Fruit fly (Drosophila melanogaster) whole organism, adult: ENCODE results near the gene Myc.

Source experiments
- CG12768 ChIP-seq: fragments of 200-800 bp; sonication (Bioruptor generic); optimal IDR thresholded peaks from 2 replicates; lab custom pipeline; 2017; ENCODE audit warnings: missing biosample characterization, missing genetic modification characterization, mild to moderate bottlenecking, moderate library complexity, missing genetic modification reagents
- CG14711 ChIP-seq: fragments of 200-800 bp; sonication (Bioruptor generic); optimal IDR thresholded peaks from 2 replicates; lab custom pipeline; 2018; ENCODE audit warnings: missing biosample characterization, mild to moderate bottlenecking, missing genetic modification characterization, moderate library complexity
- CG1620 ChIP-seq: fragments of 200-800 bp; sonication (Bioruptor generic); optimal IDR thresholded peaks from 2 replicates; lab custom pipeline; 2016; ENCODE audit warnings: missing biosample characterization, missing genetic modification characterization
- CG33017 ChIP-seq: fragments of 200-800 bp; sonication (Bioruptor generic); optimal IDR thresholded peaks from 2 replicates; lab custom pipeline; 2018; ENCODE audit warnings: missing biosample characterization, mild to moderate bottlenecking, missing genetic modification characterization, moderate library complexity
- CG5204 ChIP-seq: fragments of 200-800 bp; sonication (Bioruptor generic); optimal IDR thresholded peaks from 2 replicates; lab custom pipeline; 2016; ENCODE audit warnings: missing biosample characterization, missing genetic modification characterization
- CG7045 ChIP-seq: fragments of 200-800 bp; sonication (Bioruptor generic); optimal IDR thresholded peaks from 2 replicates; lab custom pipeline; 2017; ENCODE audit warnings: missing biosample characterization, mild to moderate bottlenecking, missing genetic modification characterization
- CG7101 ChIP-seq: fragments of 200-800 bp; sonication (Bioruptor generic); optimal IDR thresholded peaks from 2 replicates; lab custom pipeline; 2018; ENCODE audit warnings: missing biosample characterization, mild to moderate bottlenecking, missing genetic modification characterization, moderate library complexity
- Clk ChIP-seq: fragments of 200-800 bp; sonication (Bioruptor generic); optimal IDR thresholded peaks from 2 replicates; lab custom pipeline; 2017; ENCODE audit warnings: missing biosample characterization, missing genetic modification characterization
- Crg-1 ChIP-seq: fragments of 200-800 bp; sonication (Bioruptor generic); optimal IDR thresholded peaks from 2 replicates; lab custom pipeline; 2016; ENCODE audit warnings: missing biosample characterization, missing genetic modification characterization
- Hr96 ChIP-seq: fragments of 200-800 bp; sonication (Bioruptor generic); optimal IDR thresholded peaks from 2 replicates; lab custom pipeline; 2016; ENCODE audit warnings: missing biosample characterization, missing genetic modification characterization
- Mnt ChIP-seq: fragments of 200-800 bp; sonication (Bioruptor generic); optimal IDR thresholded peaks from 2 replicates; lab custom pipeline; 2016; ENCODE audit warnings: missing biosample characterization, mild to moderate bottlenecking, missing genetic modification characterization
- bab1 ChIP-seq: fragments of 200-800 bp; sonication (Bioruptor generic); optimal IDR thresholded peaks from 3 replicates; lab custom pipeline; 2019; ENCODE audit warnings: missing biosample characterization, mild to moderate bottlenecking, missing genetic modification characterization, moderate library complexity
- cic ChIP-seq: fragments of 200-800 bp; sonication (Bioruptor generic); optimal IDR thresholded peaks from 2 replicates; lab custom pipeline; 2017; ENCODE audit warnings: missing biosample characterization, mild to moderate bottlenecking, missing genetic modification characterization, moderate library complexity
- cnc ChIP-seq, 2 experiments: fragments of >200 bp; optimal IDR thresholded peaks; 2 replicates each; lab custom pipeline; 2017
- kay ChIP-seq: fragments of 200-800 bp; sonication (Bioruptor generic); peaks from one replicate; lab custom pipeline; 2016; ENCODE audit warnings: missing biosample characterization, missing genetic modification characterization, borderline replicate concordance
- ovo ChIP-seq: fragments of 200-800 bp; sonication (Bioruptor generic); optimal IDR thresholded peaks from 2 replicates; lab custom pipeline; 2016; ENCODE audit warnings: missing biosample characterization, missing genetic modification characterization
- pad ChIP-seq: fragments of 200-800 bp; sonication (Bioruptor generic); optimal IDR thresholded peaks from 3 replicates; lab custom pipeline; 2017; ENCODE audit warnings: missing biosample characterization, missing genetic modification characterization, mild to moderate bottlenecking, moderate library complexity, missing genetic modification reagents
- tj ChIP-seq: fragments of 200-800 bp; sonication (Bioruptor generic); optimal IDR thresholded peaks from 3 replicates; lab custom pipeline; 2017; ENCODE audit warnings: missing biosample characterization, mild to moderate bottlenecking, missing genetic modification characterization, moderate library complexity
- toe ChIP-seq: fragments of 200-800 bp; sonication (Bioruptor generic); optimal IDR thresholded peaks from 2 replicates; lab custom pipeline; 2016; ENCODE audit warnings: missing biosample characterization, missing genetic modification characterization

The Myc gene

DNA sequence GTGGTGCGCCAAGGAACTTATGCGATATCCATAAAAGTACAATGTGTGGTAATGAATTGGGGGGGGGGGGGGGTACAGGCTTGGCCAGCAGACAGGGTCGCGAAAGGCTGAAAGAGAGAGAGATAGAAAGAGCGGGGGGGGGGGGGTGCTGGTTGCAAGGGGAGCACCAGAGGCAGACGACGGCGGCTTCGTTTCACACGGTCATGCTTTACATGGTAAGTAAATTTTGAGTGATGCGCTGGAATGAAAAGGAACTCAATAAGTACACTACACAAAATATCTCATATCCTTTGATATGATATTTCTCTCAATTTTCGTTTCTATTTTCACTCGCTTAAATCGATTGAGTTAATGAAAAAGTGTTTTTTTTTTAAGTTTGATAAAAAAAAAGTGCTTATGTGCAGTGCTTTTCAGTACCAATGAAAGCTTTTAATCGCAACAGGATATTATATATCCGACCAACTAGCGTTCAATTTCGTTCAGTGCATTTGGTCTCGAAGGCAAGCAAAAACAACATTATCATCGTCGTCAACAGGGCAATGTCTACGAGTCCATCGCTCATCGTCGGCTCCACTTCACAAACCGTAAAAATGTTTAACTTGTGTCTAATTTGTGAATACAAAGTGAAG, 35.8 kb downstream of the Myc start:
- TF ChIP-seq CG7101 (tag; lab: Kevin White, UChicago) (no peak), CG12768 (GFP tag; lab: Kevin White, UChicago) (no peak), cnc (optimal IDR thresholded peaks at IDR 0.05; lab: Kevin White, UChicago) (no peak), tj (GFP tag; lab: Kevin White, UChicago) (no peak)

DNA sequence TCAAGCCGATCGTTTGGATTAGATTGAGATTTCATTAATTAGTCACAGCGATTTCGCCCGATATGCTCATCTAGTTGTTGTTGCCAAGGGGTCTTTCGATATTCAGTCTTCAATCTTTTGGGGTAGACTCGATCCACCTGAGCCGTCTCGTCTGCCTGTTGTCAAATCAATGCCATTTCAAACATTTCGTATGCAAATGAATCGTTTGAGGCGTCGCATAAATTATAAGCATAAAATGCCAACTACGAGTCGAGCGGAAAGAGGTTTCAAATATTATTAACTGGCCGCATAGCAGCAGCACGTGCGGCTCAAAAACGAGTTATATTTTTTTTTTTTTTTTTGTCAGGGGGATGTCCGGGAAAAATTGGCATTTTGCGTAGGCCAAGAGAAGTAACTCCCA, 38.5 kb downstream of the Myc start:
- TF ChIP-seq Mnt (GFP tag; lab: Kevin White, UChicago) (no peak), Crg-1 (no peak), kay (GFP tag; lab: Kevin White, UChicago) (no peak), pad (GFP tag; lab: Kevin White, UChicago) (no peak), cnc (optimal IDR thresholded peaks at IDR 0.05; lab: Kevin White, UChicago) (no peak), tj (GFP tag; lab: Kevin White, UChicago) (no peak), CG33017 (tag; lab: Kevin White, UChicago) (no peak), CG7101 (tag; lab: Kevin White, UChicago) (no peak), CG1620 (GFP tag; lab: Kevin White, UChicago) (no peak), CG5204 (no peak), ovo (no peak), CG7045 (no peak), cic (GFP tag; lab: Kevin White, UChicago) (no peak)

dm6 chrX:3411812-3412211, 38.9 kb downstream of the Myc start:
- TF ChIP-seq pad (GFP tag; lab: Kevin White, UChicago) (no peak), CG7101 (tag; lab: Kevin White, UChicago) (no peak), CG7045 (no peak), CG5204 (no peak), Crg-1 (no peak), CG12768 (GFP tag; lab: Kevin White, UChicago) (no peak), Mnt (GFP tag; lab: Kevin White, UChicago) (no peak), cnc (optimal IDR thresholded peaks at IDR 0.05; lab: Kevin White, UChicago) (no peak), CG1620 (GFP tag; lab: Kevin White, UChicago) (no peak), ovo (no peak), cic (GFP tag; lab: Kevin White, UChicago) (no peak), tj (GFP tag; lab: Kevin White, UChicago) (no peak), Hr96 (no peak), kay (GFP tag; lab: Kevin White, UChicago) (no peak), bab1 (no peak), CG33017 (tag; lab: Kevin White, UChicago) (no peak)

DNA sequence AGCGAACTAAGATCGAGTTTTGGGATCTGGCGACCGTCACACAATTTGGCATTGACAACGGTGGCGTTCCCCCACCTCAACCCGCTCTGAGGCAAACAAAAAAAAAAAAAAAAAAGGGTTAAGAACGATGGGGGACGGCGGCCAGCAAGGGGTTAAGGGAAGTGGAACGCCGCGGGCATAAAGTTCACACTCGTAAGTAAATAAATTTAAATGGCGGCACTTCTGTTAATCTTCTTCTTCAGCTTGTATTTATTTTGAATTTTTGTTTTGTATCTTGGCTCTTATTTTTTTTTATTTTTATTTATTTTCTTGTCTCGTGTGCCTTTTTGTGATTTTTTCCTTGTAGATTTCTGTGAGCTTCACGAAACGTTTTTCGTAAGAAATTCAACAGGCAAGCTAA, 39.9 kb downstream of the Myc start:
- no peak for TF ChIP-seq Clk (GFP tag; lab: Kevin White, UChicago)
- TF ChIP-seq Crg-1 = no peak
- TF ChIP-seq CG12768 (GFP tag; lab: Kevin White, UChicago) = no peak
- TF ChIP-seq Mnt (GFP tag; lab: Kevin White, UChicago) = no peak

- no peak for TF ChIP-seq CG5204
- TF ChIP-seq Mnt (GFP tag; lab: Kevin White, UChicago) = no peak
- no peak for TF ChIP-seq CG7101 (tag; lab: Kevin White, UChicago)
- no peak for TF ChIP-seq CG12768 (GFP tag; lab: Kevin White, UChicago)
- TF ChIP-seq cic (GFP tag; lab: Kevin White, UChicago) = no peak
- no peak for TF ChIP-seq toe
- TF ChIP-seq cnc (optimal IDR thresholded peaks at IDR 0.05; lab: Kevin White, UChicago) = no peak
- no peak for TF ChIP-seq ovo
- TF ChIP-seq Clk (GFP tag; lab: Kevin White, UChicago) = no peak
- TF ChIP-seq Hr96 = no peak
Observed at dm6 chrX:3414003-3414767, 41.2 kb downstream of the Myc start.

- no peak for TF ChIP-seq CG1620 (GFP tag; lab: Kevin White, UChicago)
- no peak for TF ChIP-seq CG5204
Observed at dm6 chrX:3423199-3423768, 50.3 kb downstream of the Myc start.

- no peak for TF ChIP-seq bab1
- TF ChIP-seq cnc (optimal IDR thresholded peaks at IDR 0.05; lab: Kevin White, UChicago) = no peak
- TF ChIP-seq CG14711 (tag; lab: Kevin White, UChicago) = no peak
- no peak for TF ChIP-seq Crg-1
- no peak for TF ChIP-seq CG1620 (GFP tag; lab: Kevin White, UChicago)
- TF ChIP-seq CG5204 = no peak
- no peak for TF ChIP-seq toe
- no peak for TF ChIP-seq pad (GFP tag; lab: Kevin White, UChicago)
- no peak for TF ChIP-seq CG7101 (tag; lab: Kevin White, UChicago)
- no peak for TF ChIP-seq Clk (GFP tag; lab: Kevin White, UChicago)
- no peak for TF ChIP-seq cic (GFP tag; lab: Kevin White, UChicago)
- no peak for TF ChIP-seq tj (GFP tag; lab: Kevin White, UChicago)
Observed at dm6 chrX:3424963-3425362, 52.0 kb downstream of the Myc start.
